Fruit fly (Drosophila melanogaster) whole organism, adult: ENCODE results near the gene PolI.

Source experiments
- CG11617 ChIP-seq: fragments of 200-800 bp; sonication (Bioruptor generic); optimal IDR thresholded peaks from 2 replicates; lab custom pipeline; 2017; ENCODE audit warnings: mild to moderate bottlenecking, missing biosample characterization, missing genetic modification reagents, missing genetic modification characterization
- CG12768 ChIP-seq: fragments of 200-800 bp; sonication (Bioruptor generic); optimal IDR thresholded peaks from 2 replicates; lab custom pipeline; 2017; ENCODE audit warnings: missing biosample characterization, missing genetic modification characterization, mild to moderate bottlenecking, moderate library complexity, missing genetic modification reagents
- CG14711 ChIP-seq: fragments of 200-800 bp; sonication (Bioruptor generic); optimal IDR thresholded peaks from 2 replicates; lab custom pipeline; 2018; ENCODE audit warnings: missing biosample characterization, mild to moderate bottlenecking, missing genetic modification characterization, moderate library complexity
- CG1620 ChIP-seq: fragments of 200-800 bp; sonication (Bioruptor generic); optimal IDR thresholded peaks from 2 replicates; lab custom pipeline; 2016; ENCODE audit warnings: missing biosample characterization, missing genetic modification characterization
- CG33017 ChIP-seq: fragments of 200-800 bp; sonication (Bioruptor generic); optimal IDR thresholded peaks from 2 replicates; lab custom pipeline; 2018; ENCODE audit warnings: missing biosample characterization, mild to moderate bottlenecking, missing genetic modification characterization, moderate library complexity
- CG5204 ChIP-seq: fragments of 200-800 bp; sonication (Bioruptor generic); optimal IDR thresholded peaks from 2 replicates; lab custom pipeline; 2016; ENCODE audit warnings: missing biosample characterization, missing genetic modification characterization
- CG7045 ChIP-seq: fragments of 200-800 bp; sonication (Bioruptor generic); optimal IDR thresholded peaks from 2 replicates; lab custom pipeline; 2017; ENCODE audit warnings: missing biosample characterization, mild to moderate bottlenecking, missing genetic modification characterization
- CG7101 ChIP-seq: fragments of 200-800 bp; sonication (Bioruptor generic); optimal IDR thresholded peaks from 2 replicates; lab custom pipeline; 2018; ENCODE audit warnings: missing biosample characterization, mild to moderate bottlenecking, missing genetic modification characterization, moderate library complexity
- Clk ChIP-seq: fragments of 200-800 bp; sonication (Bioruptor generic); optimal IDR thresholded peaks from 2 replicates; lab custom pipeline; 2017; ENCODE audit warnings: missing biosample characterization, missing genetic modification characterization
- Crg-1 ChIP-seq: fragments of 200-800 bp; sonication (Bioruptor generic); optimal IDR thresholded peaks from 2 replicates; lab custom pipeline; 2016; ENCODE audit warnings: missing biosample characterization, missing genetic modification characterization
- Hr96 ChIP-seq: fragments of 200-800 bp; sonication (Bioruptor generic); optimal IDR thresholded peaks from 2 replicates; lab custom pipeline; 2016; ENCODE audit warnings: missing biosample characterization, missing genetic modification characterization
- Mnt ChIP-seq: fragments of 200-800 bp; sonication (Bioruptor generic); optimal IDR thresholded peaks from 2 replicates; lab custom pipeline; 2016; ENCODE audit warnings: missing biosample characterization, mild to moderate bottlenecking, missing genetic modification characterization
- bab1 ChIP-seq: fragments of 200-800 bp; sonication (Bioruptor generic); optimal IDR thresholded peaks from 3 replicates; lab custom pipeline; 2019; ENCODE audit warnings: missing biosample characterization, mild to moderate bottlenecking, missing genetic modification characterization, moderate library complexity
- cic ChIP-seq: fragments of 200-800 bp; sonication (Bioruptor generic); optimal IDR thresholded peaks from 2 replicates; lab custom pipeline; 2017; ENCODE audit warnings: missing biosample characterization, mild to moderate bottlenecking, missing genetic modification characterization, moderate library complexity
- cnc ChIP-seq, 2 experiments: fragments of >200 bp; optimal IDR thresholded peaks; 2 replicates each; lab custom pipeline; 2017
- kay ChIP-seq: fragments of 200-800 bp; sonication (Bioruptor generic); peaks from one replicate; lab custom pipeline; 2016; ENCODE audit warnings: missing biosample characterization, missing genetic modification characterization, borderline replicate concordance
- ovo ChIP-seq: fragments of 200-800 bp; sonication (Bioruptor generic); optimal IDR thresholded peaks from 2 replicates; lab custom pipeline; 2016; ENCODE audit warnings: missing biosample characterization, missing genetic modification characterization
- pad ChIP-seq: fragments of 200-800 bp; sonication (Bioruptor generic); optimal IDR thresholded peaks from 3 replicates; lab custom pipeline; 2017; ENCODE audit warnings: missing biosample characterization, missing genetic modification characterization, mild to moderate bottlenecking, moderate library complexity, missing genetic modification reagents
- tj ChIP-seq: fragments of 200-800 bp; sonication (Bioruptor generic); optimal IDR thresholded peaks from 3 replicates; lab custom pipeline; 2017; ENCODE audit warnings: missing biosample characterization, mild to moderate bottlenecking, missing genetic modification characterization, moderate library complexity
- toe ChIP-seq: fragments of 200-800 bp; sonication (Bioruptor generic); optimal IDR thresholded peaks from 2 replicates; lab custom pipeline; 2016; ENCODE audit warnings: missing biosample characterization, missing genetic modification characterization

Gene PolI

DNA sequence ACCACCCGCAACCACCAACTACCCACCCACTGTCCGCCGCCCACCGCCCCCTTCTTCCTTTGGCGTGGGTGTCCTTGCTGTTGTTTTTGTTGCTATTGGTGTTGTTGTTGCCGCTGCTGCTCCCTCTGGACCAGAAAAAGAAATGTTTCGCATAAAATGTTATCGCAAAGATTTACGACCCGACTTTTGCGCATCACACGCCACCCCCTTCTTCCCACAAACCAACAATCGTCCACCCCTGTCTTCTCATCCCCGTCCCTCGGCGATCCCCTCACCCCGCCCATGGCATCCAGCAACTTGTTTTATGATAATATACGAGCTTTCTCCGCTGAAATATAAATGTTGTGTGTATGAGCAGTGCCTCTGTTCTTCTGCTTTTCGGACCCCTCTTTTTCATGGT, 38.3 kb upstream of the PolI start:
- TF ChIP-seq kay (GFP tag; lab: Kevin White, UChicago) (no peak), Mnt (GFP tag; lab: Kevin White, UChicago) (no peak), pad (GFP tag; lab: Kevin White, UChicago) (no peak), toe (no peak), bab1 (GFP tag; lab: Kevin White, UChicago) (no peak), CG7045 (GFP tag; lab: Kevin White, UChicago) (no peak), CG5204 (GFP tag; lab: Kevin White, UChicago) (no peak), CG11617 (GFP tag; lab: Kevin White, UChicago) (no peak), ovo (GFP tag; lab: Kevin White, UChicago) (no peak), Hr96 (GFP tag; lab: Kevin White, UChicago) (no peak), CG7101 (tag; lab: Kevin White, UChicago) (no peak), Crg-1 (no peak), CG1620 (no peak), CG14711 (no peak), cic (GFP tag; lab: Kevin White, UChicago) (no peak)

DNA sequence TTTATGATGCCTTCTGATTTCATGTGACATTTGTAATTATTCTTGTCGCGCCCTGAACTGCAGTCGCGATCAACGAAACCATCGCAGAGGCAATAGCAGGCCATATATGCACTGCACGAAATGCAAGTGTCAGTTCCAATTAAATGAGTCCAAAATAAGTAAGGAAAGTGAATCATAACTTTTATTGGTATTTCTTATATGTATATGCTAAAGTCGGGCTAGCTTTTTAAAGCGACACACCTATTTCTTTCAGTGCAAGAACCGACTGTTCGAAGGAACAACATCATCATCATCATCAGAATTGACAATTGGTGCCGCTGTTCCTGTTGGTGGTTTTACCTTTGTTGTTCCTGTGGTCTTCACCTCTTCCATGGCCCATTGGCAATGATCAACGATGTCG, 36.2 kb upstream of the PolI start:
- no peak for TF ChIP-seq CG7101 (tag; lab: Kevin White, UChicago)
- no peak for TF ChIP-seq Mnt (GFP tag; lab: Kevin White, UChicago)
- no peak for TF ChIP-seq cnc (optimal IDR thresholded peaks at IDR 0.05; lab: Kevin White, UChicago)
- TF ChIP-seq kay (GFP tag; lab: Kevin White, UChicago): no peak
- no peak for TF ChIP-seq Clk
- no peak for TF ChIP-seq CG14711
- no peak for TF ChIP-seq CG33017 (tag; lab: Kevin White, UChicago)
- no peak for TF ChIP-seq toe
- TF ChIP-seq pad (GFP tag; lab: Kevin White, UChicago): no peak
- no peak for TF ChIP-seq cic (GFP tag; lab: Kevin White, UChicago)
- no peak for TF ChIP-seq tj (GFP tag; lab: Kevin White, UChicago)
- no peak for TF ChIP-seq CG5204 (GFP tag; lab: Kevin White, UChicago)
- no peak for TF ChIP-seq CG1620

DNA sequence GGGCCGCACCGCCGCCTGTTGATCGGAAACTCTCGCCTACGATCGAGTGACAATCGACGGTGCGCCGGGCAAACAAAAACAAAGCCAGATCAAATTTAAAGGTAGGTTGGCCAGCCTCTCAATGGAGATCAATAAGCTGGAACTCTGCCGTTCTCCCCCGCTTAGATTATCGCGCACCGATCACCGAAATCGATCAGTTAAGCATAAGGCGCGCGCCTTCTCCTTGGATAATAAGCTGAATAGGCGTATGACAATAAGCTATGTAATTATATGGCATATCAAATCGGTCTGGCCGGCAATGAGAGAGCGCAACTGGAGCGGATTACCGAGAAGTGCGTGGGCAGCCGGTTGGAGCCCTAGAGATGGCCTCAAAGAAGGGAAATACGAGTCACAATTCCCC, 35.0 kb upstream of the PolI start:
- TF ChIP-seq cnc (optimal IDR thresholded peaks at IDR 0.05; lab: Kevin White, UChicago) (no peak), CG7101 (tag; lab: Kevin White, UChicago) (no peak), toe (no peak), Hr96 (GFP tag; lab: Kevin White, UChicago) (no peak)

DNA sequence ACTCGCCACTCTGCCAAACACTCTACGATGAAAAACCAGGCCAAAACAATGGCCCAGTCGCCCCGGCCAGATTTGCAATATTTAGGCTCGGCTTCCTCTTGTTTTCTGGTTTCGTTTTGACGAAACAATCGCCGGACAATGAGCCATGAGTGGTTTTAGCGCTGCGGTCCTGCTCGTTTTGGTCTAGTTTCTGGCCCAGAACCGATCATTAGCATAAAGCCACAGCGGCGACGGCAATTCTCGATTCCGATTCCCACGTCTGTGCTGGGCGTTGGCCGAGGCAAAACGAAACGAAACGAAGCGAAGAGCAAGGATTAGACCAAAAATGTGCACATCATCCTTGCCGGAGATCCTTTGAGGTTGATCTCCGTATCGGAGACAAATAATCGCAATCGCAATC, 29.9 kb upstream of the PolI start:
- no peak for TF ChIP-seq CG14711
- TF ChIP-seq CG33017 (tag; lab: Kevin White, UChicago): no peak
- no peak for TF ChIP-seq cnc (optimal IDR thresholded peaks at IDR 0.05; lab: Kevin White, UChicago)
- TF ChIP-seq Hr96 (GFP tag; lab: Kevin White, UChicago): no peak
- TF ChIP-seq CG7101 (tag; lab: Kevin White, UChicago): no peak
- TF ChIP-seq tj (GFP tag; lab: Kevin White, UChicago): no peak
- TF ChIP-seq cic (GFP tag; lab: Kevin White, UChicago): no peak
- no peak for TF ChIP-seq CG1620
- no peak for TF ChIP-seq Clk
- TF ChIP-seq CG7045 (GFP tag; lab: Kevin White, UChicago): no peak
- no peak for TF ChIP-seq pad (GFP tag; lab: Kevin White, UChicago)

DNA sequence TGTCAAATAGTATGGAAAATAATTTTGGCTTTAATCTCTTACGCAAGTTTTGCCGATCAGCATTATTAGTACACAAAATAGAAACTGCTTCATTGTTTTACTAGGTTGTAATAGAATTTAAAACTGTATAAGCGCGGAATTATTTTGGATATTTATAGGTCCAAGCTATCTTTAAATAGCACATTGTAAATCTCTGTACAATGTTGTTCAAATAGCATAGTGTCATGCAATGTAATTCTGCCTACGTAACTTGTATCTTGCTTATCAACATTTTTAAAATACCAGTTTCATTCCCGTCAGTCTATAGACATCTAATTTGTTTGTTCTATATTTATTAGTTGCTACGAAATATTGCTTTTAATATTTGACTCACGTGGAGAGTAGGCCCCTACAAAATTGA, 28.6 kb upstream of the PolI start, which contains the start of gene CheA84a:
TSS of gene CheA84a (minus strand) at position 101 of the 400 bp plus-strand sequence.
- no peak for TF ChIP-seq Hr96 (GFP tag; lab: Kevin White, UChicago)
- TF ChIP-seq pad (GFP tag; lab: Kevin White, UChicago): no peak
- no peak for TF ChIP-seq ovo (GFP tag; lab: Kevin White, UChicago)
- TF ChIP-seq bab1 (GFP tag; lab: Kevin White, UChicago): no peak
- no peak for TF ChIP-seq CG11617 (GFP tag; lab: Kevin White, UChicago)

DNA sequence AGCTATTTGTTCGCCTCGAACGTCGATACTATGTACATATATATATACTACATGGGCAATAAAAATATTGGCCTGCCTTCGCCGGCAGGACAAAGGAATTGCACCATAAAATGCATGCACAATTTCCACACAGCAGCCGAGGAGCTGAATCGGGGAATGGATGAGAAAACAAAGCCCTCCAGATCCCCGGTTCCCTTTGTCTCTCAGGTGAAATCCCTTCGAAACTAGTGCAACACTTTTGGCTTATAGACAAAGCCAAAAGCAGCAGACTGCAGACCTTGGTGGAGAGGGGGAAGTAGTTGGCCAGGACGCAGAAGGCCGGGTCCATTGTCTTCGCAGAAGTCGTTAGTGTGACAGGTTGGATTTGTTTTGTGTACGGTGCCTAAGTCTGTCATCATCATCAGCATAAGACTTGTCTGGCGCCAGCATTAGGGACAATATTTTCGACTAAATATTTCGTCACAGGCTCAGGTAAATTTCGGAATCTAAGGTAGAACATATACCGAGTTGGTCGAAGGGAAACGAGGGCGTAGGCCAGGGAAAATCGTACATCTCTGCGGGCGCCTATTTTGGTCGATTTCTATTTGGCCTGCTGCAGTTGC, 27.9 kb upstream of the PolI start:
- TF ChIP-seq cnc (optimal IDR thresholded peaks at IDR 0.05; lab: Kevin White, UChicago) (no peak), CG7101 (tag; lab: Kevin White, UChicago) (no peak), Mnt (GFP tag; lab: Kevin White, UChicago) (no peak), CG7045 (GFP tag; lab: Kevin White, UChicago) (no peak), pad (GFP tag; lab: Kevin White, UChicago) (no peak), bab1 (GFP tag; lab: Kevin White, UChicago) (no peak), CG1620 (no peak), cic (GFP tag; lab: Kevin White, UChicago) (no peak), Crg-1 (no peak), Clk (no peak), CG11617 (GFP tag; lab: Kevin White, UChicago) (no peak), CG12768 (GFP tag; lab: Kevin White, UChicago) (no peak)

DNA sequence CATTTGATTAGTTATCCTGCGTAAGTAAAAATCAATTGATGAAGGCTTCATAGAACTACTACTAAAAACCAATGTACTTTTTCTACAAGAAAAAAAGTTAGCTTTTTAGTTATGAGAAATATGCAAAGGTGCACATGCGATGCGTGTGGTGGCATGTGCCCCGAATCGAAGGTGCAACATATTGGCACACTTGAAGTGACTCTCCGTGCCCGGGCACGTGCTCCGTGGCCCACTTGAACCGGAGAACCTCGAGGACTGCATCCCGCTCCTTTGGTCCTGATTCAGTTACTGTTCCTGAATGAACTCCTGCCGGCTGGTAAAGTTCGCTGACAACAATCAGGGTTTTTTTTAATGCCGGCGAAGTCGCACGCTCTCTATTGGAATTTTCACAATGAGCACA, 27.3 kb upstream of the PolI start:
- TF ChIP-seq Mnt (GFP tag; lab: Kevin White, UChicago) (no peak), CG7045 (GFP tag; lab: Kevin White, UChicago) (no peak), CG12768 (GFP tag; lab: Kevin White, UChicago) (no peak), cnc (optimal IDR thresholded peaks at IDR 0.05; lab: Kevin White, UChicago) (no peak), CG11617 (GFP tag; lab: Kevin White, UChicago) (no peak), ovo (GFP tag; lab: Kevin White, UChicago) (no peak), CG5204 (GFP tag; lab: Kevin White, UChicago) (no peak), tj (GFP tag; lab: Kevin White, UChicago) (no peak), Crg-1 (no peak), CG33017 (tag; lab: Kevin White, UChicago) (no peak), CG14711 (no peak), Clk (no peak), pad (GFP tag; lab: Kevin White, UChicago) (no peak), kay (GFP tag; lab: Kevin White, UChicago) (no peak), cic (GFP tag; lab: Kevin White, UChicago) (no peak), toe (no peak), CG7101 (tag; lab: Kevin White, UChicago) (no peak)
